Fruit fly (Drosophila melanogaster): Measurements from ENCODE around the gene salt.

The salt gene

DNA sequence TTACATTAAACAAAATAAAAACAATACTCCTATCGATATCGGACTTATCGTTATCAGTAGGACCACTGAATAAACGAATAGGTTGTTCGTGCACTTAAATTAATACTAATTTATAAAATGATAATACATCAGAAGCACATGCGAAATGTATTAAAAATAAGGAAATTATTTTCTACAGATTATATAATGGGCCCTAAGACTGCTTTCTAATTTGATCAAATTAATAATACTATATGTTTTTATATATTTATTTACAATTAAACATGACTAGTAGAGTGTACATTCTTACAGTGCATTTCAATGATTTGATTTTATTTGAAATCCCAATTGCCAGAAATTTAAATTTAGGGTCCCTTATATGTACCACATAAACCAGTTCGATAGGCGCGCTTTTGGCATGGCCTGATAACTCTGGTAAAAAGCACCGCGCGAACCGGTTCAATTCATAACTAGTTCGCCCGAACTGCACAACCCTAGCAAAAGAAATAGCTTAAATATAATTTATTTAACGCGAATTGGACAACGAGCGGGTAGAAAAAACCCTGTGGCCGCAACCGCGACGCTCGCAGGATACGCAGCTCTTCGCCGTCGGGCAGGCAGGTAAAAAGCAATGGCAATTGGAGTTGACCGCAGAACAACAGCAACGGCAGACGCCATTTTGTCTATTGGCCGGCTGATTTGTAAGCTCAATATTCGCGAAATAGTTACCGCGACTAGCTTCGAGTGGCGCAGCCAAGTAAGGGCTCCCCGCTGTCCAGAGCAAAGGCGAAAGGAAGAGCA, 22.3 kb upstream of the salt start, which contains the start of the genes CG2126 and faf (continued):
- TF ChIP-seq CG17385 (GFP tag; optimal IDR thresholded peaks at IDR 0.05) (peak; percentile 77), sob (GFP tag; IDR thresholded peaks at IDR 0.05) (peak; percentile 64), scrt (GFP tag; optimal IDR thresholded peaks at IDR 0.05) (peak; percentile 53), HLH4C (GFP tag; IDR thresholded peaks at IDR 0.05; ENCODE audit: partially characterized antibody) (peak; percentile 62; the same call in 2 of the 3 replicates), CG7987 (GFP tag; optimal IDR thresholded peaks at IDR 0.05) (peak; percentile 36), wdn (GFP tag; IDR thresholded peaks at IDR 0.05) (peak; percentile 71), cad (GFP tag; optimal IDR thresholded peaks at IDR 0.05) (no peak), Sry-β (GFP tag; optimal IDR thresholded peaks at IDR 0.05) (no peak), org-1 (GFP tag; optimal IDR thresholded peaks at IDR 0.05) (peak; percentile 11), Nf-YB (GFP tag; optimal IDR thresholded peaks at IDR 0.05) (peak; percentile 66), ranshi (GFP tag; IDR thresholded peaks at IDR 0.05) (peak; percentile 73), her (GFP tag; optimal IDR thresholded peaks at IDR 0.05) (peak; percentile 38), fu2 (GFP tag; optimal IDR thresholded peaks at IDR 0.05) (peak; percentile 55), pum (GFP tag; optimal IDR thresholded peaks at IDR 0.05) (peak; percentile 41), CG13287 (GFP tag; IDR thresholded peaks at IDR 0.05; ENCODE audit: partially characterized antibody) (peak; percentile 61; the same call in 1 of the 2 replicates), HLH3B (GFP tag; IDR thresholded peaks at IDR 0.05) (peak; percentile 60; the same call in 1 of the 2 replicates), gsb (GFP tag; IDR thresholded peaks at IDR 0.05) (peak; percentile 50; the same call in 1 of the 2 replicates), CG11247 (GFP tag; IDR thresholded peaks at IDR 0.05) (peak; percentile 73), croc (GFP tag; conservative IDR thresholded peaks at IDR 0.05) (0 out of 3 replicates have a peak, but pooled peaks have one; percentile 35), CG7963 (GFP tag; IDR thresholded peaks at IDR 0.05; ENCODE audit: partially characterized antibody) (no peak), Scr (GFP tag; IDR thresholded peaks at IDR 0.05; ENCODE audit: partially characterized antibody) (peak; percentile 59), Lim3 (GFP tag; IDR thresholded peaks at IDR 0.05) (no peak), vvl (GFP tag; IDR thresholded peaks at IDR 0.05) (peak; percentile 85), ERR (GFP tag; optimal IDR thresholded peaks at IDR 0.05) (no peak), CG32767 (GFP tag; IDR thresholded peaks at IDR 0.05) (peak; percentile 68), CG9215 (GFP tag; IDR thresholded peaks at IDR 0.05) (peak; percentile 63), bowl (GFP tag; IDR thresholded peaks at IDR 0.05) (0 out of 2 replicates have a peak, but pooled peaks have one; percentile 32), chinmo (GFP tag; IDR thresholded peaks at IDR 0.05; ENCODE audit: partially characterized antibody) (no peak), run (tag; optimal IDR thresholded peaks at IDR 0.05) (no peak), prd (optimal IDR thresholded peaks at IDR 0.05) (no peak), prd (GFP tag; IDR thresholded peaks at IDR 0.05) (peak; percentile 84), Dll (GFP tag; IDR thresholded peaks at IDR 0.05; ENCODE audit: partially characterized antibody) (peak; percentile 63; the same call in 3 of the 4 replicates), CG12104 (GFP tag; optimal IDR thresholded peaks at IDR 0.05) (peak; percentile 75), CG2712 (tag; optimal IDR thresholded peaks at IDR 0.05) (peak; percentile 87), dm (GFP tag; optimal IDR thresholded peaks at IDR 0.05) (peak; percentile 11), CG4617 (GFP tag; optimal IDR thresholded peaks at IDR 0.05; ENCODE audit: borderline replicate concordance) (peak; percentile 52), CG9817 (tag; optimal IDR thresholded peaks at IDR 0.05) (peak; percentile 84), mirr (GFP tag; optimal IDR thresholded peaks at IDR 0.05) (peak; percentile 47), CG18619 (GFP tag; optimal IDR thresholded peaks at IDR 0.05) (peak; percentile 59), kni (GFP tag; optimal IDR thresholded peaks at IDR 0.05) (peak; percentile 56), CG1792 (GFP tag; optimal IDR thresholded peaks at IDR 0.05) (no peak), CG6254 (GFP tag; optimal IDR thresholded peaks at IDR 0.05) (peak; percentile 26), lola (GFP tag; optimal IDR thresholded peaks at IDR 0.05) (peak in 1 of 3 experiments; percentile 72), CG11723 (GFP tag; optimal IDR thresholded peaks at IDR 0.05) (peak; percentile 54), GATAe (GFP tag; conservative IDR thresholded peaks at IDR 0.05) (0 out of 2 replicates have a peak, but pooled peaks have one; percentile 16), CG11085 (GFP tag; IDR thresholded peaks at IDR 0.05) (peak; percentile 60; the same call in 1 of the 2 replicates), HmgZ (tag; optimal IDR thresholded peaks at IDR 0.05) (peak; percentile 70), klu (GFP tag; IDR thresholded peaks at IDR 0.05) (peak; percentile 63; the same call in 1 of the 2 replicates)

All from whole organism, embryonic.